Worm (Caenorhabditis elegans) whole organism, L1 larva: Measurements from ENCODE around the gene Y59C2A.3.
A peak's percentile ranks its signal among the peaks of the same experiment; 100 is the strongest.
"Not testable (repeated sequence)": the region's sequence is repeated elsewhere in the genome, so short reads cannot be mapped to it uniquely, and the experiment has no call there.

Source experiments
- C16A3.4 ChIP-seq: fragments of 150-350 bp; optimal IDR thresholded peaks from 2 replicates; lab custom pipeline; 2014; ENCODE audit warnings: missing biosample characterization, missing genetic modification characterization
- F16B12.6 ChIP-seq: fragments of 150-350 bp; optimal IDR thresholded peaks from 2 replicates; lab custom pipeline; 2014; ENCODE audit warnings: missing biosample characterization, missing genetic modification characterization
- alr-1 ChIP-seq: fragments of 200-800 bp; sonication (Bioruptor generic); optimal IDR thresholded peaks from 2 replicates; lab custom pipeline; 2018; ENCODE audit warnings: borderline replicate concordance, mild to moderate bottlenecking, missing genetic modification characterization, missing compliant biosample characterization
- ceh-82 ChIP-seq, 3 experiments: fragments of 150-350 bp in 1 of 3; sonication (generic microtip) in 2 of 3; optimal IDR thresholded peaks; 2 replicates each; lab custom pipeline; 2014 to 2017; ENCODE audit warnings: missing biosample characterization in 3 of 3, missing genetic modification characterization in 3 of 3
- ceh-88 ChIP-seq: fragments of 200-800 bp; sonication (Bioruptor generic); IDR thresholded peaks from 2 replicates; pipeline ENCODE4 v1.3.6; 2022; ENCODE audit warnings: missing genetic modification characterization, missing compliant biosample characterization
- ceh-90 ChIP-seq: sonication (generic microtip); optimal IDR thresholded peaks from 2 replicates; lab custom pipeline; 2016; ENCODE audit warnings: missing genetic modification characterization, missing compliant biosample characterization
- ces-1 ChIP-seq: fragments of 150-350 bp; optimal IDR thresholded peaks from 2 replicates; lab custom pipeline; 2014; ENCODE audit warnings: missing biosample characterization, missing genetic modification reagents, missing genetic modification characterization
- dpl-1 ChIP-seq, 3 experiments: fragments of 150-350 bp in 2 of 3; sonication (generic microtip) in 1 of 3; optimal IDR thresholded peaks; 2 replicates each; lab custom pipeline; 2014 to 2017; ENCODE audit warnings: missing biosample characterization in 3 of 3, missing genetic modification characterization in 3 of 3, missing genetic modification reagents in 3 of 3
- dsc-1 ChIP-seq: sonication (generic microtip); optimal IDR thresholded peaks from 2 replicates; lab custom pipeline; 2016; ENCODE audit warnings: mild to moderate bottlenecking, missing genetic modification characterization, missing compliant biosample characterization
- efl-1 ChIP-seq, 4 experiments: fragments of 150-350 bp; optimal IDR thresholded peaks in 3 of 4; peaks in 1 of 4; 1 replicate in 1 of 4; 2 replicates in 3 of 4; lab custom pipeline; 2014; ENCODE audit warnings: missing biosample characterization in 2 of 4, missing genetic modification characterization in 2 of 4, missing genetic modification reagents in 2 of 4
- egl-13 ChIP-seq: sonication (generic microtip); optimal IDR thresholded peaks from 2 replicates; lab custom pipeline; 2016; ENCODE audit warnings: missing genotype, missing genetic modification reagents, missing genetic modification characterization, missing compliant biosample characterization
- elt-2 ChIP-seq: sonication (generic microtip); optimal IDR thresholded peaks from 2 replicates; lab custom pipeline; 2016; ENCODE audit warnings: missing genetic modification characterization, mild to moderate bottlenecking, inconsistent platforms, missing compliant biosample characterization, missing genetic modification reagents
- ets-5 ChIP-seq: fragments of 200-800 bp; sonication (Bioruptor generic); IDR thresholded peaks from 2 replicates; pipeline ENCODE4 v1.3.6; 2022; ENCODE audit warnings: missing genetic modification characterization, missing compliant biosample characterization
- fkh-10 ChIP-seq: sonication (generic microtip); optimal IDR thresholded peaks from 2 replicates; lab custom pipeline; 2017; ENCODE audit warnings: missing biosample characterization, missing genetic modification reagents, missing genetic modification characterization
- fkh-8 ChIP-seq: sonication (generic microtip); optimal IDR thresholded peaks from 2 replicates; lab custom pipeline; 2016; ENCODE audit warnings: mild to moderate bottlenecking, missing genetic modification characterization, missing compliant biosample characterization
- irx-1 ChIP-seq: sonication (generic microtip); optimal IDR thresholded peaks from 2 replicates; lab custom pipeline; 2016; ENCODE audit warnings: missing genetic modification characterization, missing compliant biosample characterization
- isw-1 ChIP-seq: fragments of 200-800 bp; sonication (Bioruptor generic); IDR thresholded peaks from 2 replicates; pipeline ENCODE4 v1.3.6; 2022; ENCODE audit warnings: missing genetic modification characterization, missing compliant biosample characterization
- lin-13 ChIP-seq: fragments of 150-350 bp; optimal IDR thresholded peaks from 2 replicates; lab custom pipeline; 2014; ENCODE audit warnings: missing biosample characterization, missing genetic modification reagents, missing genetic modification characterization
- lin-14 ChIP-seq: fragments of 200-800 bp; sonication (Bioruptor generic); optimal IDR thresholded peaks from 2 replicates; lab custom pipeline; 2018; ENCODE audit warnings: mild to moderate bottlenecking, missing genetic modification characterization, moderate library complexity, missing compliant biosample characterization
- lin-15B ChIP-seq: fragments of 150-350 bp; sonication (generic microtip); optimal IDR thresholded peaks from 3 replicates; lab custom pipeline; 2014; ENCODE audit warnings: missing biosample characterization, missing genetic modification characterization
- lin-35 ChIP-seq, 2 experiments: fragments of 150-350 bp; optimal IDR thresholded peaks; 2 replicates each; lab custom pipeline; 2014; ENCODE audit warnings: missing biosample characterization in 2 of 2, missing genetic modification characterization in 2 of 2, missing genetic modification reagents in 2 of 2
- lin-39 ChIP-seq: fragments of 150-350 bp; optimal IDR thresholded peaks from 2 replicates; lab custom pipeline; 2014; ENCODE audit warnings: missing biosample characterization, missing genetic modification reagents, missing genetic modification characterization
- lir-3 ChIP-seq: sonication (generic microtip); optimal IDR thresholded peaks from 2 replicates; lab custom pipeline; 2016; ENCODE audit warnings: mild to moderate bottlenecking, missing genetic modification characterization, moderate library complexity, missing compliant biosample characterization; ENCODE audit not compliant: poor library complexity
- lsy-2 ChIP-seq, 2 experiments: fragments of 150-350 bp; optimal IDR thresholded peaks; 2 replicates each; lab custom pipeline; 2014; ENCODE audit warnings: missing biosample characterization in 2 of 2, missing genetic modification characterization in 2 of 2
- mab-9 ChIP-seq: fragments of 200-800 bp; sonication (Bioruptor generic); IDR thresholded peaks from 2 replicates; pipeline ENCODE4 v1.3.6; 2022; ENCODE audit warnings: missing genetic modification reagents, missing genetic modification characterization, missing compliant biosample characterization
- mdl-1 ChIP-seq, 2 experiments: fragments of 150-350 bp; optimal IDR thresholded peaks; 2 replicates each; lab custom pipeline; 2014 to 2017; ENCODE audit warnings: missing biosample characterization in 2 of 2, missing genetic modification characterization in 2 of 2, inconsistent platforms in 1 of 2
- mef-2 ChIP-seq: fragments of 150-350 bp; optimal IDR thresholded peaks from 2 replicates; lab custom pipeline; 2014; ENCODE audit warnings: missing biosample characterization, missing genetic modification characterization
- mep-1 ChIP-seq: fragments of 150-350 bp; optimal IDR thresholded peaks from 2 replicates; lab custom pipeline; 2014; ENCODE audit warnings: missing biosample characterization, missing genetic modification characterization
- nhr-12 ChIP-seq: sonication (generic microtip); optimal IDR thresholded peaks from 2 replicates; lab custom pipeline; 2017; ENCODE audit warnings: missing biosample characterization, missing genetic modification characterization
- nhr-20 ChIP-seq: sonication (generic microtip); optimal IDR thresholded peaks from 2 replicates; lab custom pipeline; 2016; ENCODE audit warnings: mild to moderate bottlenecking, missing genetic modification characterization, missing compliant biosample characterization
- nhr-237 ChIP-seq: fragments of 150-350 bp; optimal IDR thresholded peaks from 2 replicates; lab custom pipeline; 2014; ENCODE audit warnings: missing biosample characterization, missing genetic modification characterization
- nhr-76 ChIP-seq: sonication (generic microtip); optimal IDR thresholded peaks from 2 replicates; lab custom pipeline; 2017; ENCODE audit warnings: missing biosample characterization, missing genetic modification characterization
- nhr-90 ChIP-seq: sonication (generic microtip); optimal IDR thresholded peaks from 2 replicates; lab custom pipeline; 2016; ENCODE audit warnings: mild to moderate bottlenecking, missing genetic modification characterization, missing compliant biosample characterization; ENCODE audit not compliant: poor library complexity
- pag-3 ChIP-seq: sonication (generic microtip); optimal IDR thresholded peaks from 2 replicates; lab custom pipeline; 2017; ENCODE audit warnings: missing genetic modification characterization, mild to moderate bottlenecking, missing compliant biosample characterization, antibody characterized with exemption, borderline replicate concordance; ENCODE audit not compliant: insufficient read depth
- rnt-1 ChIP-seq: sonication (generic microtip); optimal IDR thresholded peaks from 2 replicates; lab custom pipeline; 2016; ENCODE audit warnings: mild to moderate bottlenecking, missing genetic modification characterization, moderate library complexity, missing compliant biosample characterization
- skn-1 ChIP-seq: fragments of 150-350 bp; optimal IDR thresholded peaks from 2 replicates; lab custom pipeline; 2014; ENCODE audit warnings: missing biosample characterization, missing genetic modification characterization
- snpc-4 ChIP-seq: fragments of 150-350 bp; optimal IDR thresholded peaks from 2 replicates; lab custom pipeline; 2014; ENCODE audit warnings: missing biosample characterization, missing genetic modification characterization
- snu-23 ChIP-seq: sonication (generic microtip); optimal IDR thresholded peaks from 2 replicates; lab custom pipeline; 2016; ENCODE audit warnings: missing genetic modification characterization, missing compliant biosample characterization
- sptf-1 ChIP-seq: fragments of 150-350 bp; optimal IDR thresholded peaks from 2 replicates; lab custom pipeline; 2014; ENCODE audit warnings: missing biosample characterization, missing genetic modification characterization
- sup-37 ChIP-seq: fragments of 200-800 bp; sonication (Bioruptor generic); optimal IDR thresholded peaks from 2 replicates; lab custom pipeline; 2018; ENCODE audit warnings: mild to moderate bottlenecking, missing genetic modification characterization, missing compliant biosample characterization
- swsn-7 ChIP-seq: sonication (generic microtip); optimal IDR thresholded peaks from 2 replicates; lab custom pipeline; 2016; ENCODE audit warnings: missing genetic modification characterization, missing compliant biosample characterization
- tbx-2 ChIP-seq: sonication (generic microtip); optimal IDR thresholded peaks from 2 replicates; lab custom pipeline; 2016; ENCODE audit warnings: missing genetic modification characterization, missing compliant biosample characterization
- tlp-1 ChIP-seq: fragments of 150-350 bp; optimal IDR thresholded peaks from 2 replicates; lab custom pipeline; 2014; ENCODE audit warnings: missing biosample characterization, missing genetic modification characterization
- unc-30 ChIP-seq: sonication (generic microtip); optimal IDR thresholded peaks from 2 replicates; lab custom pipeline; 2017; ENCODE audit warnings: missing biosample characterization, missing genetic modification characterization
- unc-86 ChIP-seq: sonication (generic microtip); optimal IDR thresholded peaks from 2 replicates; lab custom pipeline; 2016; ENCODE audit warnings: missing genetic modification characterization, missing compliant biosample characterization
- vab-15 ChIP-seq: sonication (generic microtip); optimal IDR thresholded peaks from 2 replicates; lab custom pipeline; 2017; ENCODE audit warnings: missing genotype, mild to moderate bottlenecking, missing genetic modification characterization, missing compliant biosample characterization
- zag-1 ChIP-seq: fragments of 150-350 bp; optimal IDR thresholded peaks from 2 replicates; lab custom pipeline; 2014; ENCODE audit warnings: missing biosample characterization, missing genetic modification characterization
- ztf-11 ChIP-seq, 2 experiments: sonication (generic microtip); optimal IDR thresholded peaks; 2 replicates each; lab custom pipeline; 2016 to 2017; ENCODE audit warnings: missing genetic modification characterization in 2 of 2, missing biosample characterization in 1 of 2, missing compliant biosample characterization in 1 of 2

Gene Y59C2A.3

ce11 chrII:2219880-2220279 is at the start of gene Y59C2A.3:
Y59C2A.3 (minus strand) TSS chrII:2219921.
- peak in 1 of 3 experiments; percentile 32 for TF ChIP-seq ceh-82 (tag; optimal IDR thresholded peaks at IDR 0.05; lab: Kevin White, UChicago)
- TF ChIP-seq vab-15 (tag; lab: Kevin White, UChicago) = peak; percentile 8
- no peak for TF ChIP-seq ceh-90 (tag; lab: Kevin White, UChicago)
- TF ChIP-seq ztf-11 (tag; optimal IDR thresholded peaks at IDR 0.05; lab: Kevin White, UChicago) = no peak
- TF ChIP-seq lin-39 (tag; lab: Kevin White, UChicago) = no peak
- no peak for TF ChIP-seq irx-1
- peak; percentile 80 for TF ChIP-seq lin-14
- TF ChIP-seq lin-13 (GFP tag; lab: Kevin White, UChicago) = peak; percentile 29
- TF ChIP-seq mep-1 (tag; lab: Kevin White, UChicago) = peak; percentile 47
- no peak for TF ChIP-seq ces-1 (GFP tag; lab: Kevin White, UChicago)
- TF ChIP-seq fkh-10 = no peak
- peak; percentile 52 to 56 for TF ChIP-seq efl-1 (optimal IDR thresholded peaks at IDR 0.05; lab: Kevin White, UChicago)
- peak; percentile 50 to 56 for TF ChIP-seq efl-1 (GFP tag; optimal IDR thresholded peaks at IDR 0.05 in 1 of 2; lab: Kevin White, UChicago)
- TF ChIP-seq rnt-1 (tag; lab: Kevin White, UChicago) = peak; percentile 40
- peak; percentile 25 for TF ChIP-seq skn-1 (tag; lab: Kevin White, UChicago)
- TF ChIP-seq ets-5 (GFP tag; lab: Robert Waterston, UW) = no peak
- TF ChIP-seq F16B12.6 (tag; lab: Kevin White, UChicago) = peak; percentile 13
- peak; percentile 60 for TF ChIP-seq snu-23 (GFP tag; lab: Kevin White, UChicago)
- peak; percentile 73 for TF ChIP-seq fkh-8 (tag; lab: Kevin White, UChicago)
- TF ChIP-seq dsc-1 (tag; lab: Kevin White, UChicago) = peak; percentile 27
- peak; percentile 53 to 54 for TF ChIP-seq lsy-2 (tag; optimal IDR thresholded peaks at IDR 0.05; lab: Kevin White, UChicago)
- TF ChIP-seq egl-13 (tag; lab: Kevin White, UChicago) = peak; percentile 18
- TF ChIP-seq lin-15B (tag; lab: Kevin White, UChicago) = peak; percentile 25
- TF ChIP-seq unc-86 (tag; lab: Kevin White, UChicago) = no peak
- no peak for TF ChIP-seq nhr-12 (tag; lab: Kevin White, UChicago)
- peak; percentile 20; the same call in 1 of the 2 replicates for TF ChIP-seq isw-1 (GFP tag; lab: Robert Waterston, UW)
- TF ChIP-seq lin-35 (GFP tag; optimal IDR thresholded peaks at IDR 0.05; lab: Kevin White, UChicago) = peak; percentile 26 to 38
- TF ChIP-seq mef-2 = no peak
- peak; percentile 16 to 60 (median 20) for TF ChIP-seq dpl-1 (GFP tag; optimal IDR thresholded peaks at IDR 0.05; lab: Kevin White, UChicago)
- peak; percentile 43 for TF ChIP-seq snpc-4 (tag; lab: Kevin White, UChicago)
- TF ChIP-seq tbx-2 (tag; lab: Kevin White, UChicago) = peak; percentile 38
- TF ChIP-seq pag-3 = no peak
- no peak for TF ChIP-seq nhr-90 (tag; lab: Kevin White, UChicago)
- peak in 1 of 2 experiments; percentile 38 for TF ChIP-seq mdl-1 (tag; optimal IDR thresholded peaks at IDR 0.05; lab: Kevin White, UChicago)
- TF ChIP-seq lir-3 (tag; lab: Kevin White, UChicago) = no peak
- TF ChIP-seq swsn-7 (tag; lab: Kevin White, UChicago) = peak; percentile 20
- TF ChIP-seq, all 84 proteins: peak for 22

ce11 chrII:2254861-2255260 is 35.1 kb upstream of the Y59C2A.3 start, which contains the start of gene K09F6.3:
K09F6.3 (plus strand) TSS chrII:2255161.
- not testable (repeated sequence) for TF ChIP-seq nhr-20; tlp-1 (tag; lab: Kevin White, UChicago); sup-37 (GFP tag; lab: Kevin White, UChicago)

- no peak for TF ChIP-seq C16A3.4 (tag; lab: Kevin White, UChicago)
- TF ChIP-seq ztf-11 (tag; optimal IDR thresholded peaks at IDR 0.05; lab: Kevin White, UChicago) = no peak
- TF ChIP-seq zag-1 = no peak
- TF ChIP-seq nhr-237 = no peak
- TF ChIP-seq lin-13 (GFP tag; lab: Kevin White, UChicago) = no peak
- no peak for TF ChIP-seq mdl-1 (tag; optimal IDR thresholded peaks at IDR 0.05; lab: Kevin White, UChicago)
- no peak for TF ChIP-seq sptf-1 (tag; lab: Kevin White, UChicago)
- no peak for TF ChIP-seq mef-2
- TF ChIP-seq lin-15B (tag; lab: Kevin White, UChicago) = no peak
- no peak for TF ChIP-seq elt-2 (tag; lab: Kevin White, UChicago)
- no peak for TF ChIP-seq nhr-12 (tag; lab: Kevin White, UChicago)
- TF ChIP-seq snpc-4 (tag; lab: Kevin White, UChicago) = no peak
- no peak for TF ChIP-seq unc-30 (tag; lab: Kevin White, UChicago)
- TF ChIP-seq alr-1 (tag; lab: Kevin White, UChicago) = no peak
- no peak for TF ChIP-seq mab-9
- TF ChIP-seq nhr-76 = no peak
- no peak for TF ChIP-seq dpl-1 (GFP tag; optimal IDR thresholded peaks at IDR 0.05; lab: Kevin White, UChicago)
- TF ChIP-seq ceh-88 (GFP tag; lab: Robert Waterston, UW) = no peak
These were observed 34.0 kb upstream of the Y59C2A.3 start for ce11 chrII:2253676-2254075.
